ENCODE assay signal across 6 worm cellular contexts in the genomic region with DNA sequence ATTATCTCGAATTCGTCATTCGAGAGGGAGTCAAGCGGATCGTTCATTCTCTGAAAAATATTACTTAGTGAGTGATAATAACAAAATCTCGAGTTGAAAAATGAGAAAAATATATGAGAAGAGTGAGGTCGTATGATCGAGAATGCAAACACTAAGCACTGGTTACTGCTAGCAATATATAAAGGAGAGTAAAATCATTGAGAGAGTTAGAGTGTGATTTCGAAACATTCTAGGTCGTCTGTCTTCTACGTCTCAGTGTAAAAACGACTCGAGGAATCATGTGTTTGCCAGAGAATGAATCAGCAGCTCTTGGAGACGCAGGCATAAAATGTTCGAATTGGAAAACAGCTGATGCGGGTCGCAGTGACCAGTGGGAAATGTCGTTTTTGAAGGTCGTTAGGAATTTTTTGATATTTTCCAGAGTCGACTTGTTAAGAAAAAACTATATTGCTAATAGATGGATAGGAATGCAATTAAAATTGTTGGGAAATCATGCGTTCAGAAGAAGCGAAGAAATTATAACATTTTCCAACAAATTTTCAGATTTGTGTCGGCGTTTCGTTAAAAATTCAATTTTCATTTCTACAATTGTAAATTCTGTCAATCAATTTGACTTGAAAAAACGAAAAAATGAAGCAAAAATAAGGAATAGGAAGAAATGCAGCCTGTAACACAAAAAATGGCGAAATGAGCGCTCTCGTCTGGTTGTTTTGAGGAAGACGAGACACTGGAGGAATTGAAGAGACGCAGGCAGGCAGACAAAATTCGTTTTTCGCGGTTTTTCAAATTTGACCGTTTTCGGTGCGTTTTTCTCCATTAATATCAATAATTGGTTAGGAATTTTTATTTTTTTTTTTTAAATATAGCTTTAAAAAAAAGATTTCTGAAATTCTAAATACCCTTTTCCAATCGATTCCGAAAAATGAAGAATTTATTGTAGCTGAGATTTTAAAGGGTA.
TF ChIP-seq lines count a peak whose summit lies in the region.

Gene allo-1, minus strand, starts transcription at position 51 of the 958 bp plus-strand sequence.

TF ChIP-seq in whole organism, L1 larva, 84 proteins besides CTCF, POLR2A, EP300 and RAD21 (continued from another document and continues in another):
- TF ChIP-seq swsn-7 (tag; optimal IDR thresholded peaks at IDR 0.05; lab: Kevin White, UChicago) (peak; percentile 44), irx-1 (tag; optimal IDR thresholded peaks at IDR 0.05; lab: Kevin White, UChicago) (peak; percentile 22), unc-86 (tag; optimal IDR thresholded peaks at IDR 0.05; lab: Kevin White, UChicago) (peak; percentile 23), nhr-12 (tag; optimal IDR thresholded peaks at IDR 0.05; lab: Kevin White, UChicago) (no peak), vab-15 (tag; optimal IDR thresholded peaks at IDR 0.05; lab: Kevin White, UChicago) (no peak), ces-1 (GFP tag; optimal IDR thresholded peaks at IDR 0.05; lab: Kevin White, UChicago) (no peak), sptf-1 (tag; optimal IDR thresholded peaks at IDR 0.05; lab: Kevin White, UChicago) (no peak), fkh-8 (tag; optimal IDR thresholded peaks at IDR 0.05; lab: Kevin White, UChicago) (peak; percentile 68), egl-13 (tag; optimal IDR thresholded peaks at IDR 0.05; lab: Kevin White, UChicago) (no peak), pqm-1 (tag; optimal IDR thresholded peaks at IDR 0.05; lab: Kevin White, UChicago) (no peak), C16A3.4 (tag; optimal IDR thresholded peaks at IDR 0.05; lab: Kevin White, UChicago) (peak; percentile 72), unc-98 (GFP tag; IDR thresholded peaks at IDR 0.05; lab: Robert Waterston, UW) (0 out of 2 replicates have a peak, but pooled peaks have one; percentile 32), nhr-71 (tag; optimal IDR thresholded peaks at IDR 0.05; lab: Kevin White, UChicago) (peak; percentile 87), mep-1 (tag; optimal IDR thresholded peaks at IDR 0.05; lab: Kevin White, UChicago) (peak; percentile 67), nhr-90 (tag; optimal IDR thresholded peaks at IDR 0.05; lab: Kevin White, UChicago; ENCODE audit: poor library complexity) (peak; percentile 30), mab-9 (GFP tag; IDR thresholded peaks at IDR 0.05; lab: Robert Waterston, UW) (no peak), fkh-10 (GFP tag; optimal IDR thresholded peaks at IDR 0.05; lab: Kevin White, UChicago) (no peak), nhr-19 (GFP tag; conservative IDR thresholded peaks at IDR 0.05; lab: Robert Waterston, UW) (peak; percentile 70), C04F5.9 (tag; optimal IDR thresholded peaks at IDR 0.05; lab: Kevin White, UChicago) (no peak)

TF ChIP-seq in whole organism, L2 larva, 48 proteins besides CTCF, POLR2A, EP300 and RAD21 (continued from another document and continues in another):
- TF ChIP-seq R02D3.7 (tag; optimal IDR thresholded peaks at IDR 0.05; lab: Kevin White, UChicago) = no peak
- peak; percentile 46 for TF ChIP-seq nhr-6 (tag; optimal IDR thresholded peaks at IDR 0.05; lab: Kevin White, UChicago)
- no peak for TF ChIP-seq ama-1 (optimal IDR thresholded peaks at IDR 0.05; lab: Kevin White, UChicago)
- peak; percentile 96 for TF ChIP-seq nhr-129 (tag; optimal IDR thresholded peaks at IDR 0.05; lab: Kevin White, UChicago)
- no peak for TF ChIP-seq mbf-1 (tag; optimal IDR thresholded peaks at IDR 0.05; lab: Kevin White, UChicago)
- peak; percentile 32 for TF ChIP-seq ztf-4 (tag; optimal IDR thresholded peaks at IDR 0.05; lab: Kevin White, UChicago)
- no peak for TF ChIP-seq ZK546.5 (tag; optimal IDR thresholded peaks at IDR 0.05; lab: Kevin White, UChicago)
- peak in 1 of 2 experiments; percentile 75 for TF ChIP-seq lsy-2 (tag; optimal IDR thresholded peaks at IDR 0.05; lab: Kevin White, UChicago)
- TF ChIP-seq unc-55 (GFP tag; optimal IDR thresholded peaks at IDR 0.05; lab: Kevin White, UChicago) = peak; percentile 55
- TF ChIP-seq skn-1 (tag; optimal IDR thresholded peaks at IDR 0.05; lab: Kevin White, UChicago) = peak; percentile 3
- TF ChIP-seq blmp-1 (tag; optimal IDR thresholded peaks at IDR 0.05; lab: Kevin White, UChicago; ENCODE audit: insufficient read depth) = peak; percentile 43
- no peak for TF ChIP-seq lin-13 (GFP tag; optimal IDR thresholded peaks at IDR 0.05; lab: Kevin White, UChicago)
- TF ChIP-seq gmeb-1 (tag; optimal IDR thresholded peaks at IDR 0.05; lab: Kevin White, UChicago) = peak; percentile 91
- TF ChIP-seq mdl-1 (tag; optimal IDR thresholded peaks at IDR 0.05; lab: Kevin White, UChicago) = no peak
- no peak for TF ChIP-seq lin-39 (tag; optimal IDR thresholded peaks at IDR 0.05; lab: Kevin White, UChicago)
- TF ChIP-seq nhr-12 (tag; optimal IDR thresholded peaks at IDR 0.05; lab: Kevin White, UChicago) = no peak
- peak; percentile 69 for TF ChIP-seq sma-3 (GFP tag; optimal IDR thresholded peaks at IDR 0.05; lab: Kevin White, UChicago)
- TF ChIP-seq unc-62 (GFP tag; optimal IDR thresholded peaks at IDR 0.05; lab: Kevin White, UChicago) = no peak
- peak; percentile 79 for TF ChIP-seq nhr-25 (tag; optimal IDR thresholded peaks at IDR 0.05; lab: Kevin White, UChicago)
- TF ChIP-seq nhr-10 (tag; optimal IDR thresholded peaks at IDR 0.05; lab: Kevin White, UChicago) = no peak
- peak; percentile 14 for TF ChIP-seq zag-1 (tag; optimal IDR thresholded peaks at IDR 0.05; lab: Kevin White, UChicago)

TF ChIP-seq in whole organism, L3 larva, 47 proteins besides CTCF, POLR2A, EP300 and RAD21 (continued from another document):
- TF ChIP-seq jun-1 (tag; optimal IDR thresholded peaks at IDR 0.05; lab: Kevin White, UChicago) = peak; percentile 72
- TF ChIP-seq nfya-1 (tag; optimal IDR thresholded peaks at IDR 0.05; lab: Kevin White, UChicago; ENCODE audit: insufficient read depth) = peak; percentile 36
- TF ChIP-seq ceh-9 (tag; optimal IDR thresholded peaks at IDR 0.05; lab: Kevin White, UChicago) = no peak
- TF ChIP-seq ceh-82 (tag; optimal IDR thresholded peaks at IDR 0.05; lab: Kevin White, UChicago) = no peak
- peak; percentile 45 for TF ChIP-seq hmg-11 (tag; optimal IDR thresholded peaks at IDR 0.05; lab: Kevin White, UChicago)
- no peak for TF ChIP-seq elt-3 (tag; optimal IDR thresholded peaks at IDR 0.05; lab: Kevin White, UChicago)
- peak; percentile 1 for TF ChIP-seq skn-1 (tag; optimal IDR thresholded peaks at IDR 0.05; lab: Kevin White, UChicago)
- TF ChIP-seq pqm-1 (tag; optimal IDR thresholded peaks at IDR 0.05; lab: Kevin White, UChicago) = peak; percentile 15
- TF ChIP-seq pha-4 (tag; optimal IDR thresholded peaks at IDR 0.05; lab: Kevin White, UChicago) = peak; percentile 67
- TF ChIP-seq fkh-2 (tag; optimal IDR thresholded peaks at IDR 0.05; lab: Kevin White, UChicago) = no peak
- TF ChIP-seq mml-1 (tag; optimal IDR thresholded peaks at IDR 0.05; lab: Kevin White, UChicago) = no peak
- peak; percentile 8 for TF ChIP-seq ama-1 (optimal IDR thresholded peaks at IDR 0.05; lab: Kevin White, UChicago)
- peak; percentile 33 for TF ChIP-seq ceh-28 (tag; optimal IDR thresholded peaks at IDR 0.05; lab: Kevin White, UChicago)
- TF ChIP-seq lin-39 (tag; optimal IDR thresholded peaks at IDR 0.05; lab: Kevin White, UChicago) = peak; percentile 40
- peak; percentile 67 for TF ChIP-seq snpc-4 (tag; optimal IDR thresholded peaks at IDR 0.05; lab: Kevin White, UChicago)
- no peak for TF ChIP-seq egl-27 (tag; optimal IDR thresholded peaks at IDR 0.05; lab: Kevin White, UChicago)
- no peak for TF ChIP-seq daf-12 (tag; optimal IDR thresholded peaks at IDR 0.05; lab: Kevin White, UChicago)
- peak; percentile 23 for TF ChIP-seq lin-15B (tag; optimal IDR thresholded peaks at IDR 0.05; lab: Kevin White, UChicago)

TF ChIP-seq in whole organism, L4 larva, 104 proteins besides CTCF, POLR2A, EP300 and RAD21 (continued from another document and continues in another):
- peak; percentile 35 to 68 for TF ChIP-seq lsy-2 (tag; optimal IDR thresholded peaks at IDR 0.05; lab: Kevin White, UChicago)
- no peak for TF ChIP-seq ztf-7 (tag; optimal IDR thresholded peaks at IDR 0.05; lab: Kevin White, UChicago)
- TF ChIP-seq F10B5.3 (tag; optimal IDR thresholded peaks at IDR 0.05; lab: Kevin White, UChicago) = no peak
- no peak for TF ChIP-seq lim-7 (GFP tag; IDR thresholded peaks at IDR 0.05; lab: Robert Waterston, UW)
- TF ChIP-seq fkh-10 (GFP tag; optimal IDR thresholded peaks at IDR 0.05; lab: Kevin White, UChicago) = no peak
- TF ChIP-seq duxl-1 (tag; optimal IDR thresholded peaks at IDR 0.05; lab: Kevin White, UChicago; ENCODE audit: poor library complexity) = no peak
- TF ChIP-seq lin-1 (GFP tag; IDR thresholded peaks at IDR 0.05; lab: Robert Waterston, UW) = peak; percentile 12; the same call in 1 of the 2 replicates
- TF ChIP-seq nhr-111 (GFP tag; optimal IDR thresholded peaks at IDR 0.05; lab: Kevin White, UChicago) = no peak
- peak; percentile 97 for TF ChIP-seq hlh-30 (tag; optimal IDR thresholded peaks at IDR 0.05; lab: Kevin White, UChicago; ENCODE audit: insufficient read depth)
- TF ChIP-seq daf-8 (GFP tag; IDR thresholded peaks at IDR 0.05; lab: Robert Waterston, UW) = no peak
- TF ChIP-seq ceh-28 (tag; optimal IDR thresholded peaks at IDR 0.05; lab: Kevin White, UChicago) = no peak
- no peak for TF ChIP-seq ceh-44 (GFP tag; IDR thresholded peaks at IDR 0.05; lab: Robert Waterston, UW)
- TF ChIP-seq unc-39 (tag; optimal IDR thresholded peaks at IDR 0.05; lab: Kevin White, UChicago) = no peak
- TF ChIP-seq Y105C5A.15 (GFP tag; IDR thresholded peaks at IDR 0.05; lab: Robert Waterston, UW) = no peak
- no peak for TF ChIP-seq ctbp-1 (GFP tag; IDR thresholded peaks at IDR 0.05; lab: Robert Waterston, UW)
- TF ChIP-seq F26F4.8 (GFP tag; conservative IDR thresholded peaks at IDR 0.05; lab: Robert Waterston, UW) = no peak
- TF ChIP-seq daf-19 (GFP tag; conservative IDR thresholded peaks at IDR 0.05; lab: Robert Waterston, UW) = no peak
- peak; percentile 65 for TF ChIP-seq nhr-11 (tag; optimal IDR thresholded peaks at IDR 0.05; lab: Kevin White, UChicago)
- TF ChIP-seq dmd-8 (GFP tag; IDR thresholded peaks at IDR 0.05; lab: Robert Waterston, UW) = no peak
- no peak for TF ChIP-seq set-16 (GFP tag; IDR thresholded peaks at IDR 0.05; lab: Robert Waterston, UW)
- TF ChIP-seq lir-3 (tag; optimal IDR thresholded peaks at IDR 0.05; lab: Kevin White, UChicago) = no peak
- TF ChIP-seq nhr-25 (tag; optimal IDR thresholded peaks at IDR 0.05; lab: Kevin White, UChicago; ENCODE audit: borderline replicate concordance, insufficient read depth) = no peak
- no peak for TF ChIP-seq madf-9 (GFP tag; conservative IDR thresholded peaks at IDR 0.05; lab: Robert Waterston, UW)

TF ChIP-seq in whole organism, late embryonic, 69 proteins besides CTCF, POLR2A, EP300 and RAD21 (continued from another document):
- TF ChIP-seq unc-3 (GFP tag; conservative IDR thresholded peaks at IDR 0.05; lab: Robert Waterston, UW) = no peak
- TF ChIP-seq unc-3 (tag; optimal IDR thresholded peaks at IDR 0.05; lab: Kevin White, UChicago) = no peak
- TF ChIP-seq dve-1 (tag; optimal IDR thresholded peaks at IDR 0.05; lab: Kevin White, UChicago) = no peak
- TF ChIP-seq ceh-18 (tag; optimal IDR thresholded peaks at IDR 0.05; lab: Kevin White, UChicago) = peak; percentile 28
- no peak for TF ChIP-seq nhr-232 (tag; optimal IDR thresholded peaks at IDR 0.05; lab: Kevin White, UChicago)
- TF ChIP-seq ceh-34 (tag; optimal IDR thresholded peaks at IDR 0.05; lab: Kevin White, UChicago) = no peak

TF ChIP-seq in whole organism, young adult, 124 proteins besides CTCF, POLR2A, EP300 and RAD21 (continued from another document and continues in another):
- TF ChIP-seq ceh-79 (tag; optimal IDR thresholded peaks at IDR 0.05; lab: Kevin White, UChicago) (no peak), cebp-2 (GFP tag; IDR thresholded peaks at IDR 0.05; lab: Robert Waterston, UW) (no peak), ceh-40 (GFP tag; IDR thresholded peaks at IDR 0.05; lab: Robert Waterston, UW) (no peak), lin-54 (GFP tag; optimal IDR thresholded peaks at IDR 0.05; lab: Kevin White, UChicago) (peak; percentile 66), B0019.2 (GFP tag; conservative IDR thresholded peaks at IDR 0.05; lab: Robert Waterston, UW) (no peak), die-1 (tag; optimal IDR thresholded peaks at IDR 0.05; lab: Kevin White, UChicago) (no peak), xnd-1 (tag; optimal IDR thresholded peaks at IDR 0.05; lab: Kevin White, UChicago) (no peak), lin-35 (GFP tag; optimal IDR thresholded peaks at IDR 0.05; lab: Kevin White, UChicago) (peak in 1 of 3 experiments; percentile 34), lin-40 (tag; optimal IDR thresholded peaks at IDR 0.05; lab: Kevin White, UChicago) (peak; percentile 52), Y53F4B.3 (GFP tag; IDR thresholded peaks at IDR 0.05; lab: Robert Waterston, UW) (no peak), T07F8.4 (tag; optimal IDR thresholded peaks at IDR 0.05; lab: Kevin White, UChicago) (no peak), K11D2.4 (GFP tag; IDR thresholded peaks at IDR 0.05; lab: Robert Waterston, UW) (no peak), pha-4 (tag; optimal IDR thresholded peaks at IDR 0.05; lab: Kevin White, UChicago) (peak; percentile 4), efl-1 (GFP tag; optimal IDR thresholded peaks at IDR 0.05; lab: Kevin White, UChicago) (peak; percentile 62), lsy-27 (tag; optimal IDR thresholded peaks at IDR 0.05; lab: Kevin White, UChicago; ENCODE audit: borderline replicate concordance, insufficient read depth) (no peak), nhr-80 (tag; optimal IDR thresholded peaks at IDR 0.05; lab: Kevin White, UChicago) (peak; percentile 74), unc-130 (GFP tag; optimal IDR thresholded peaks at IDR 0.05; lab: Kevin White, UChicago) (no peak), lag-1 (GFP tag; IDR thresholded peaks at IDR 0.05; lab: Robert Waterston, UW) (no peak), rpc-1 (optimal IDR thresholded peaks at IDR 0.05; lab: Kevin White, UChicago) (no peak), rpc-1 (tag; optimal IDR thresholded peaks at IDR 0.05; lab: Kevin White, UChicago) (no peak), sptf-2 (GFP tag; optimal IDR thresholded peaks at IDR 0.05; lab: Kevin White, UChicago) (no peak), ztf-25 (GFP tag; IDR thresholded peaks at IDR 0.05; lab: Robert Waterston, UW) (no peak), sdz-38 (tag; optimal IDR thresholded peaks at IDR 0.05; lab: Kevin White, UChicago) (no peak), F37B4.10 (GFP tag; IDR thresholded peaks at IDR 0.05; lab: Robert Waterston, UW) (no peak), tbx-9 (tag; optimal IDR thresholded peaks at IDR 0.05; lab: Kevin White, UChicago; ENCODE audit: borderline replicate concordance) (no peak), lsl-1 (GFP tag; optimal IDR thresholded peaks at IDR 0.05; lab: Kevin White, UChicago) (no peak), nhr-120 (GFP tag; IDR thresholded peaks at IDR 0.05; lab: Robert Waterston, UW) (no peak), F49E8.2 (tag; optimal IDR thresholded peaks at IDR 0.05; lab: Kevin White, UChicago; ENCODE audit: insufficient read depth) (no peak), ets-4 (GFP tag; optimal IDR thresholded peaks at IDR 0.05; lab: Kevin White, UChicago) (no peak), Y67H2A.10 (GFP tag; conservative IDR thresholded peaks at IDR 0.05; lab: Robert Waterston, UW) (no peak), snpc-4 (GFP tag; optimal IDR thresholded peaks at IDR 0.05; lab: Kevin White, UChicago) (no peak), snpc-4 (tag; optimal IDR thresholded peaks at IDR 0.05; lab: Kevin White, UChicago) (no peak), fkh-3 (tag; optimal IDR thresholded peaks at IDR 0.05; lab: Kevin White, UChicago) (no peak), rec-8 (tag; optimal IDR thresholded peaks at IDR 0.05; lab: Kevin White, UChicago) (no peak), dox-1 (GFP tag; IDR thresholded peaks at IDR 0.05; lab: Robert Waterston, UW) (peak; percentile 28; the same call in 1 of the 2 replicates), tlf-1 (GFP tag; optimal IDR thresholded peaks at IDR 0.05; lab: Kevin White, UChicago) (no peak), ekl-4 (GFP tag; IDR thresholded peaks at IDR 0.05; lab: Robert Waterston, UW) (peak; percentile 42; the same call in 1 of the 2 replicates), egl-44 (GFP tag; IDR thresholded peaks at IDR 0.05; lab: Robert Waterston, UW) (no peak), zim-3 (tag; optimal IDR thresholded peaks at IDR 0.05; lab: Kevin White, UChicago) (no peak), hlh-12 (tag; optimal IDR thresholded peaks at IDR 0.05; lab: Kevin White, UChicago) (no peak), Y56A3A.18 (GFP tag; IDR thresholded peaks at IDR 0.05; lab: Robert Waterston, UW) (no peak), sea-2 (GFP tag; IDR thresholded peaks at IDR 0.05; lab: Robert Waterston, UW) (no peak), ama-1 (optimal IDR thresholded peaks at IDR 0.05; lab: Kevin White, UChicago) (no peak), ama-1 (GFP tag; optimal IDR thresholded peaks at IDR 0.05; lab: Kevin White, UChicago) (no peak), hmg-20 (GFP tag; IDR thresholded peaks at IDR 0.05; lab: Robert Waterston, UW) (no peak)
